Worm (Caenorhabditis elegans) whole organism, L2 larva: Measurements from ENCODE around the gene xtr-1.

Source experiments
- aly-2 ChIP-seq: fragments of 150-350 bp; optimal IDR thresholded peaks from 2 replicates; lab custom pipeline; 2014; ENCODE audit warnings: missing biosample characterization, missing genetic modification characterization
- ceh-16 ChIP-seq: fragments of 150-350 bp; optimal IDR thresholded peaks from 2 replicates; lab custom pipeline; 2014; ENCODE audit warnings: missing biosample characterization, missing genetic modification characterization
- egl-27 ChIP-seq: sonication (generic microtip); optimal IDR thresholded peaks from 3 replicates; lab custom pipeline; 2017; ENCODE audit warnings: missing biosample characterization, missing genetic modification reagents, missing genetic modification characterization
- elt-1 ChIP-seq: fragments of 150-350 bp; optimal IDR thresholded peaks from 2 replicates; lab custom pipeline; 2014; ENCODE audit warnings: missing biosample characterization, missing genetic modification characterization
- elt-3 ChIP-seq: sonication (generic microtip); optimal IDR thresholded peaks from 2 replicates; lab custom pipeline; 2017; ENCODE audit warnings: missing biosample characterization, missing genetic modification characterization
- lin-13 ChIP-seq: fragments of 150-350 bp; optimal IDR thresholded peaks from 2 replicates; lab custom pipeline; 2014; ENCODE audit warnings: missing biosample characterization, missing genetic modification reagents, missing genetic modification characterization
- lin-39 ChIP-seq: fragments of 150-350 bp; optimal IDR thresholded peaks from 2 replicates; lab custom pipeline; 2014; ENCODE audit warnings: missing biosample characterization, missing genetic modification reagents, missing genetic modification characterization
- nhr-11 ChIP-seq: fragments of 150-350 bp; optimal IDR thresholded peaks from 2 replicates; lab custom pipeline; 2014; ENCODE audit warnings: missing biosample characterization, missing genetic modification characterization
- nhr-25 ChIP-seq: fragments of 150-350 bp; sonication (generic microtip); optimal IDR thresholded peaks from 3 replicates; lab custom pipeline; 2014; ENCODE audit warnings: missing biosample characterization, missing genetic modification characterization
- nhr-77 ChIP-seq: fragments of 150-350 bp; optimal IDR thresholded peaks from 2 replicates; lab custom pipeline; 2014; ENCODE audit warnings: missing biosample characterization, missing genetic modification characterization
- unc-39 ChIP-seq: fragments of 150-350 bp; optimal IDR thresholded peaks from 2 replicates; lab custom pipeline; 2014; ENCODE audit warnings: missing biosample characterization, missing genetic modification characterization
- ztf-11 ChIP-seq: sonication (generic microtip); optimal IDR thresholded peaks from 2 replicates; lab custom pipeline; 2017; ENCODE audit warnings: missing biosample characterization, missing genetic modification characterization

ce11 chrX:11885577-11885976 lies 33.0 kb downstream of the xtr-1 start, which contains the start of gene Y62H9A.7:
- no peak for TF ChIP-seq ztf-11 (tag; lab: Kevin White, UChicago)
- TF ChIP-seq elt-1, result no peak
- no peak for TF ChIP-seq nhr-11
- TF ChIP-seq aly-2 (tag; lab: Kevin White, UChicago), result no peak
- no peak for TF ChIP-seq nhr-25 (tag; lab: Kevin White, UChicago)
- TF ChIP-seq egl-27 (tag; lab: Kevin White, UChicago), result no peak
- TF ChIP-seq elt-3, result no peak
- TF ChIP-seq lin-13, result no peak
- no peak for TF ChIP-seq ceh-16 (tag; lab: Kevin White, UChicago)
- TF ChIP-seq lin-39 (tag; lab: Kevin White, UChicago), result no peak
- TF ChIP-seq nhr-77 (tag; lab: Kevin White, UChicago), result no peak
- no peak for TF ChIP-seq unc-39 (tag; lab: Kevin White, UChicago)
